Worm (Caenorhabditis elegans): ENCODE measurements around the gene nos-2.
A peak's percentile ranks its signal among the peaks of the same experiment; 100 is the strongest.

nos-2 gene

DNA sequence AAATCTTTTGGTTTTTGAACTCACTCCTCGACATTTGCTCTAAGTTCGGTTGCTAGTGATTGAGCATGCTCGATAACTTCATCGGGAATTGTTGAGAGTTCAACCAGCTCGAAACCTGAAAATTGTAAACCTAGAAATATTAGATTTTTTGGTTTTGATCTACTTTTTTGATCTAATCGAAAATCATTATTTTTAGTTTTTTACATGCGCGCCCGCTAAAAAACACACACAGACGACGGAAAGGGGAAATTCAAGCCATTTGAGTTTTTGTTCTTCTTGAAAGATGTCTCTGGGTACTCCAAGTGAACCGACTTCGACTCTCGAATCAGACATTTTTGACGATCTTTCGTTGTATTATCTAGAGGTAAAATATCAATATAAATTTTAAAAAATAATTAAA, at the start of gene nos-2:
Gene nos-2 (plus strand): TSS at position 228 of the 400 bp plus-strand sequence.
- no peak for TF ChIP-seq lir-3 (tag; optimal IDR thresholded peaks at IDR 0.05; ENCODE audit: poor library complexity)
- TF ChIP-seq ama-1 (optimal IDR thresholded peaks at IDR 0.05), result no peak
- TF ChIP-seq mdl-1 (tag; optimal IDR thresholded peaks at IDR 0.05), result no peak
- no peak for TF ChIP-seq lin-14 (GFP tag; optimal IDR thresholded peaks at IDR 0.05)
- no peak for TF ChIP-seq efl-3 (GFP tag; optimal IDR thresholded peaks at IDR 0.05)
- TF ChIP-seq tlp-1 (tag; optimal IDR thresholded peaks at IDR 0.05), result no peak
- no peak for TF ChIP-seq fkh-4 (tag; optimal IDR thresholded peaks at IDR 0.05; ENCODE audit: borderline replicate concordance)
- no peak for TF ChIP-seq dpl-1 (GFP tag; optimal IDR thresholded peaks at IDR 0.05)
- no peak for TF ChIP-seq nhr-28 (tag; optimal IDR thresholded peaks at IDR 0.05)
- no peak for TF ChIP-seq efl-1 (optimal IDR thresholded peaks at IDR 0.05)
- TF ChIP-seq efl-1 (GFP tag; optimal IDR thresholded peaks at IDR 0.05 in 1 of 2), result no peak
- TF ChIP-seq grh-1 (GFP tag; IDR thresholded peaks at IDR 0.05), result no peak
- TF ChIP-seq F16B12.6 (tag; optimal IDR thresholded peaks at IDR 0.05), result no peak
- no peak for TF ChIP-seq swsn-7 (tag; optimal IDR thresholded peaks at IDR 0.05)
- TF ChIP-seq isw-1 (GFP tag; IDR thresholded peaks at IDR 0.05), result no peak
- TF ChIP-seq irx-1 (tag; optimal IDR thresholded peaks at IDR 0.05), result no peak
- TF ChIP-seq zag-1 (tag; optimal IDR thresholded peaks at IDR 0.05), result no peak
- TF ChIP-seq alr-1 (tag; optimal IDR thresholded peaks at IDR 0.05; ENCODE audit: borderline replicate concordance), result no peak
- TF ChIP-seq elt-2 (tag; optimal IDR thresholded peaks at IDR 0.05), result no peak

ce11 chrII:7022370-7023001, 42.9 kb upstream of the nos-2 start, which contains the start of the genes lst-6 and lst-5:
TSS of gene lst-6 (minus strand) at chrII:7022509.
TSS of gene lst-5 (plus strand) at chrII:7022913.
- TF ChIP-seq nhr-47 (tag; optimal IDR thresholded peaks at IDR 0.05) (peak; percentile 80), mdl-1 (tag; optimal IDR thresholded peaks at IDR 0.05) (peak in 1 of 2 experiments; percentile 42), nhr-77 (tag; optimal IDR thresholded peaks at IDR 0.05) (peak; percentile 39), zag-1 (tag; optimal IDR thresholded peaks at IDR 0.05) (no peak), nhr-71 (tag; optimal IDR thresholded peaks at IDR 0.05) (peak; percentile 84), nhr-84 (tag; optimal IDR thresholded peaks at IDR 0.05) (no peak), mef-2 (tag; optimal IDR thresholded peaks at IDR 0.05) (no peak), unc-30 (tag; optimal IDR thresholded peaks at IDR 0.05) (no peak), elt-3 (tag; optimal IDR thresholded peaks at IDR 0.05) (no peak), xbp-1 (tag; optimal IDR thresholded peaks at IDR 0.05) (peak; percentile 76), pag-3 (tag; optimal IDR thresholded peaks at IDR 0.05; ENCODE audit: borderline replicate concordance, insufficient read depth) (no peak), ets-5 (GFP tag; IDR thresholded peaks at IDR 0.05) (no peak), hlh-4 (tag; optimal IDR thresholded peaks at IDR 0.05) (no peak), Y116A8C.19 (tag; optimal IDR thresholded peaks at IDR 0.05; ENCODE audit: borderline replicate concordance) (no peak), skn-1 (tag; optimal IDR thresholded peaks at IDR 0.05) (peak; percentile 50), sup-37 (GFP tag; optimal IDR thresholded peaks at IDR 0.05) (peak; percentile 10), lin-14 (GFP tag; optimal IDR thresholded peaks at IDR 0.05) (peak; percentile 86), ztf-11 (tag; optimal IDR thresholded peaks at IDR 0.05) (no peak), lin-13 (GFP tag; optimal IDR thresholded peaks at IDR 0.05) (peak; percentile 24), nhr-19 (GFP tag; conservative IDR thresholded peaks at IDR 0.05) (peak; percentile 65), sptf-1 (tag; optimal IDR thresholded peaks at IDR 0.05) (no peak), ces-1 (GFP tag; optimal IDR thresholded peaks at IDR 0.05) (no peak), tlp-1 (tag; optimal IDR thresholded peaks at IDR 0.05) (no peak), lir-3 (tag; optimal IDR thresholded peaks at IDR 0.05; ENCODE audit: poor library complexity) (peak; percentile 44), ztf-4 (tag; optimal IDR thresholded peaks at IDR 0.05) (no peak), nhr-76 (tag; optimal IDR thresholded peaks at IDR 0.05) (no peak), egl-27 (tag; optimal IDR thresholded peaks at IDR 0.05) (no peak), lin-39 (tag; optimal IDR thresholded peaks at IDR 0.05) (peak; percentile 31), ceh-82 (tag; optimal IDR thresholded peaks at IDR 0.05) (peak; percentile 54 to 58 (median 56)), tbx-2 (tag; optimal IDR thresholded peaks at IDR 0.05) (peak; percentile 68), pax-3 (tag; optimal IDR thresholded peaks at IDR 0.05) (no peak), lsy-2 (tag; optimal IDR thresholded peaks at IDR 0.05) (peak; percentile 80 to 85), zip-4 (GFP tag; optimal IDR thresholded peaks at IDR 0.05) (no peak), pqm-1 (tag; optimal IDR thresholded peaks at IDR 0.05) (no peak), nhr-11 (tag; optimal IDR thresholded peaks at IDR 0.05) (no peak), fkh-4 (tag; optimal IDR thresholded peaks at IDR 0.05; ENCODE audit: borderline replicate concordance) (no peak), egl-13 (tag; optimal IDR thresholded peaks at IDR 0.05) (peak; percentile 56)

Measured in whole organism, L1 larva.